Worm (Caenorhabditis elegans) whole organism, early embryonic: ENCODE measurements around the gene srv-9.

Source experiments
- B0310.2 ChIP-seq: sonication (generic microtip); optimal IDR thresholded peaks from 2 replicates; lab custom pipeline; 2016; ENCODE audit warnings: mild to moderate bottlenecking, missing genetic modification characterization, missing compliant biosample characterization
- F13C5.2 ChIP-seq: sonication (generic microtip); optimal IDR thresholded peaks from 2 replicates; lab custom pipeline; 2017; ENCODE audit warnings: mild to moderate bottlenecking, missing genetic modification characterization, inconsistent platforms, missing compliant biosample characterization
- aly-1 ChIP-seq: sonication (generic microtip); optimal IDR thresholded peaks from 2 replicates; lab custom pipeline; 2016; ENCODE audit warnings: missing genetic modification characterization, missing compliant biosample characterization
- ama-1 ChIP-seq: fragments of 150-350 bp; optimal IDR thresholded peaks from 2 replicates; lab custom pipeline; 2014
- ceh-13 ChIP-seq: fragments of 200-800 bp; sonication (Bioruptor generic); optimal IDR thresholded peaks from 2 replicates; lab custom pipeline; 2018; ENCODE audit warnings: mild to moderate bottlenecking, missing genetic modification characterization, missing compliant biosample characterization
- ceh-36 ChIP-seq: sonication (generic microtip); optimal IDR thresholded peaks from 2 replicates; lab custom pipeline; 2016; ENCODE audit warnings: missing genetic modification characterization, inconsistent platforms, missing compliant biosample characterization
- ets-7 ChIP-seq: sonication (generic microtip); optimal IDR thresholded peaks from 2 replicates; lab custom pipeline; 2016; ENCODE audit warnings: missing genotype, missing genetic modification characterization, missing compliant biosample characterization
- flt-1 ChIP-seq: fragments of 200-800 bp; sonication (Bioruptor generic); IDR thresholded peaks from 2 replicates; pipeline ENCODE4 v1.3.6; 2022; ENCODE audit warnings: missing genetic modification characterization, missing compliant biosample characterization
- hmbx-1 ChIP-seq: sonication (generic microtip); optimal IDR thresholded peaks from 2 replicates; lab custom pipeline; 2016; ENCODE audit warnings: mild to moderate bottlenecking, missing genetic modification characterization, missing compliant biosample characterization
- hmg-4 ChIP-seq: fragments of 200-800 bp; sonication (Bioruptor generic); optimal IDR thresholded peaks from 2 replicates; lab custom pipeline; 2018; ENCODE audit warnings: mild to moderate bottlenecking, missing genetic modification characterization, missing compliant biosample characterization
- hnd-1 ChIP-seq: sonication (generic microtip); optimal IDR thresholded peaks from 2 replicates; lab custom pipeline; 2016; ENCODE audit warnings: missing genetic modification characterization, missing compliant biosample characterization
- pes-1 ChIP-seq: fragments of 200-800 bp; sonication (Bioruptor generic); IDR thresholded peaks from 2 replicates; pipeline ENCODE4 v1.3.6; 2022; ENCODE audit warnings: missing genetic modification reagents, missing genetic modification characterization, missing compliant biosample characterization
- scrt-1 ChIP-seq: fragments of 200-800 bp; sonication (Bioruptor generic); IDR thresholded peaks from 2 replicates; pipeline ENCODE4 v1.3.6; 2022; ENCODE audit warnings: missing genetic modification characterization, missing compliant biosample characterization
- sea-1 ChIP-seq: fragments of 200-800 bp; sonication (Bioruptor generic); conservative IDR thresholded peaks from 2 replicates; pipeline ENCODE4 v1.3.6; 2022; ENCODE audit warnings: missing genetic modification characterization, missing compliant biosample characterization
- tbx-11 ChIP-seq: fragments of 200-800 bp; sonication (Bioruptor generic); IDR thresholded peaks from 2 replicates; pipeline ENCODE4 v1.3.6; 2022; ENCODE audit warnings: missing genetic modification characterization, missing compliant biosample characterization
- tbx-37 ChIP-seq: fragments of 200-800 bp; sonication (Bioruptor generic); conservative IDR thresholded peaks from 2 replicates; pipeline ENCODE4 v1.3.6; 2022; ENCODE audit warnings: missing genetic modification reagents, missing genetic modification characterization, missing compliant biosample characterization
- tra-4 ChIP-seq: sonication (generic microtip); optimal IDR thresholded peaks from 2 replicates; lab custom pipeline; 2017; ENCODE audit warnings: missing genetic modification characterization, missing compliant biosample characterization

The srv-9 gene

ce11 chrV:13409089-13409488 is 13.9 kb downstream of the srv-9 start:
- TF ChIP-seq tra-4 (tag; lab: Kevin White, UChicago) (no peak), tbx-11 (GFP tag; lab: Robert Waterston, UW) (no peak), sea-1 (GFP tag; lab: Robert Waterston, UW) (no peak), ama-1 (lab: Kevin White, UChicago) (no peak), hmbx-1 (no peak), hnd-1 (no peak), pes-1 (GFP tag; lab: Robert Waterston, UW) (no peak; the same call in 1 of the 2 replicates)

DNA sequence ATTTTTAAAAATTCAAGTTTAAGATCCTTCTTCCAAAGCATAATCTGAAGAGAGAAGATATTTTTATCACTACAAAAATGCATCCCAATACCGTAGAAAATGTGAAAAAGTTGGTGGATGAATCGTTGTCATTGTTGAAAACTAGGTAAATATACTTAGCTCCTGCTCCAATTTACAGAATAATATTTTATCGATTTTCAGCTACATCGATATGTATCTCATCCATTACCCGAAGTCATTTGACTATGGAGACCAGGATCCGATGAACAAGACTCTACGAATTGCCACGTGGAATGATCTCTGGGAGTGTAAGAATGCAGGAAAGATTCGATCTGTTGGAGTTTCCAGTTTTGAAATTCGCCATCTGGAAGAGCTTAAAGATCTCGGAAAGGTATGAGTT is 14.5 kb downstream of the srv-9 start:
- TF ChIP-seq ceh-36 (tag; lab: Kevin White, UChicago) (no peak), ama-1 (lab: Kevin White, UChicago) (no peak), hmbx-1 (no peak), scrt-1 (no peak), ets-7 (tag; lab: Kevin White, UChicago) (no peak), tra-4 (tag; lab: Kevin White, UChicago) (no peak), pes-1 (GFP tag; lab: Robert Waterston, UW) (no peak), sea-1 (GFP tag; lab: Robert Waterston, UW) (no peak), flt-1 (GFP tag; lab: Robert Waterston, UW) (no peak), hmg-4 (GFP tag; lab: Kevin White, UChicago) (no peak), B0310.2 (tag; lab: Kevin White, UChicago) (no peak), F13C5.2 (tag; lab: Kevin White, UChicago) (no peak), tbx-37 (no peak)

DNA sequence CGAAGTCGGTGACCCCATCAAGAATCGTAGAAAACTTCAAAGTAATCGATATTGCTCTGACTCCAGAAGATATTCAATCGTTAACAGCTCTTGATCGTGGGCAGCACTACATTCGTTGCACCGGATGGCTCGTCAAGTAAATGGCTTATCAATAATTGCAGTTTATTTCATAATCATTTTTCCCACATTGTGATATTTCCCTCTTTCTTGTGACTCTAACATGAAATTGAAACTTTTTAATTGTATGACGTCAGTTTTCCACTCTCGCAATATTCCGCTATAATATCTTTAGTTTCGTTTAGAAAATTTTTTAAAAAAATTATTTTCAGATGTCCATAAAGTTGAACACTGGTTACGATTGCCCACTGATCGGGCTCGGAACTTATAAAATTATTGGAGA is 15.0 kb downstream of the srv-9 start, which contains the start of gene F53F1.3:
Gene F53F1.3, plus strand, starts transcription at position 330 of the 400 bp plus-strand sequence.
- no peak for TF ChIP-seq scrt-1
- TF ChIP-seq sea-1 (GFP tag; lab: Robert Waterston, UW): no peak
- no peak for TF ChIP-seq ama-1 (lab: Kevin White, UChicago)
- TF ChIP-seq hmbx-1: no peak
- no peak for TF ChIP-seq tra-4 (tag; lab: Kevin White, UChicago)
- no peak for TF ChIP-seq B0310.2 (tag; lab: Kevin White, UChicago)
- no peak for TF ChIP-seq hmg-4 (GFP tag; lab: Kevin White, UChicago)
- TF ChIP-seq ets-7 (tag; lab: Kevin White, UChicago): no peak
- no peak for TF ChIP-seq ceh-13 (GFP tag; lab: Kevin White, UChicago)
- TF ChIP-seq tbx-11 (GFP tag; lab: Robert Waterston, UW): no peak
- no peak for TF ChIP-seq pes-1 (GFP tag; lab: Robert Waterston, UW)

- TF ChIP-seq hmg-4 (GFP tag; lab: Kevin White, UChicago): no peak
- TF ChIP-seq tbx-37: no peak
- no peak for TF ChIP-seq scrt-1
- no peak for TF ChIP-seq tra-4 (tag; lab: Kevin White, UChicago)
- TF ChIP-seq sea-1 (GFP tag; lab: Robert Waterston, UW): no peak
- TF ChIP-seq flt-1 (GFP tag; lab: Robert Waterston, UW): no peak
- no peak for TF ChIP-seq aly-1 (tag; lab: Kevin White, UChicago)
- TF ChIP-seq tbx-11 (GFP tag; lab: Robert Waterston, UW): no peak
- no peak for TF ChIP-seq ets-7 (tag; lab: Kevin White, UChicago)
- no peak for TF ChIP-seq ama-1 (lab: Kevin White, UChicago)
- no peak for TF ChIP-seq hmbx-1
- TF ChIP-seq ceh-36 (tag; lab: Kevin White, UChicago): no peak
- no peak for TF ChIP-seq ceh-13 (GFP tag; lab: Kevin White, UChicago)
- no peak for TF ChIP-seq hnd-1
These were observed 16.4 kb downstream of the srv-9 start, which contains the start of gene F53F1.2 for ce11 chrV:13406511-13406910. TSS of gene F53F1.2 (plus strand) at chrV:13406816.

ce11 chrV:13406032-13406431 is 16.9 kb downstream of the srv-9 start, which contains the start of gene cutl-1:
TSS of gene cutl-1 (minus strand) at chrV:13406114.
- TF ChIP-seq tbx-37 (no peak), tbx-11 (GFP tag; lab: Robert Waterston, UW) (no peak), scrt-1 (no peak), hnd-1 (no peak), hmbx-1 (no peak), hmg-4 (GFP tag; lab: Kevin White, UChicago) (no peak), pes-1 (GFP tag; lab: Robert Waterston, UW) (no peak), tra-4 (tag; lab: Kevin White, UChicago) (no peak), ets-7 (tag; lab: Kevin White, UChicago) (no peak), flt-1 (GFP tag; lab: Robert Waterston, UW) (no peak), sea-1 (GFP tag; lab: Robert Waterston, UW) (no peak), ceh-13 (GFP tag; lab: Kevin White, UChicago) (no peak), ceh-36 (tag; lab: Kevin White, UChicago) (no peak), B0310.2 (tag; lab: Kevin White, UChicago) (no peak), aly-1 (tag; lab: Kevin White, UChicago) (no peak)

DNA sequence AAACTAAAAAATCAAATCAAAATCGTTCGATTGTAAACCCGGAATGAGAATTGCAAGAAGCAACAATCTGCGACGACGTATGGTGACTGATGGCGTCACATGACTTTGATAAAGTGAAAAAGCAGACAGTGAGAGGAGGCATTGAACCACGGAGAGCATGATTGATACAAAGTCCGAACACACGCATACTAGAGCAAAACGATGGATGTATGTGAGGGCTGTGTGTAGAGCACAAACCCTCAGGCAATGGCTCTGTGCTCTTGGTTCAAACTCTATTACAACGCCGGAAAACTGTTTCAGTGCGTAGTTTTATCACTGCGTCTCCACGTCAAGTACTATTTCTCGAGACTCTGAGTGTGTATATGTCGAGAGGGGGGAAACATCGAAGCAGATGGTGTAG is 20.4 kb downstream of the srv-9 start:
- TF ChIP-seq tra-4 (tag; lab: Kevin White, UChicago) (no peak), hmg-4 (GFP tag; lab: Kevin White, UChicago) (no peak), B0310.2 (tag; lab: Kevin White, UChicago) (no peak), pes-1 (GFP tag; lab: Robert Waterston, UW) (no peak), hnd-1 (no peak), flt-1 (GFP tag; lab: Robert Waterston, UW) (no peak), aly-1 (tag; lab: Kevin White, UChicago) (no peak)

- TF ChIP-seq hmbx-1 (no peak), sea-1 (GFP tag; lab: Robert Waterston, UW) (no peak), ets-7 (tag; lab: Kevin White, UChicago) (no peak), pes-1 (GFP tag; lab: Robert Waterston, UW) (no peak), tra-4 (tag; lab: Kevin White, UChicago) (no peak), flt-1 (GFP tag; lab: Robert Waterston, UW) (no peak), B0310.2 (tag; lab: Kevin White, UChicago) (no peak)
These were observed 21.3 kb downstream of the srv-9 start for ce11 chrV:13401669-13402068.
